Worm (Caenorhabditis elegans): Measurements from ENCODE around the gene pigb-1.
A peak's percentile ranks its signal among the peaks of the same experiment; 100 is the strongest.

pigb-1 gene

DNA sequence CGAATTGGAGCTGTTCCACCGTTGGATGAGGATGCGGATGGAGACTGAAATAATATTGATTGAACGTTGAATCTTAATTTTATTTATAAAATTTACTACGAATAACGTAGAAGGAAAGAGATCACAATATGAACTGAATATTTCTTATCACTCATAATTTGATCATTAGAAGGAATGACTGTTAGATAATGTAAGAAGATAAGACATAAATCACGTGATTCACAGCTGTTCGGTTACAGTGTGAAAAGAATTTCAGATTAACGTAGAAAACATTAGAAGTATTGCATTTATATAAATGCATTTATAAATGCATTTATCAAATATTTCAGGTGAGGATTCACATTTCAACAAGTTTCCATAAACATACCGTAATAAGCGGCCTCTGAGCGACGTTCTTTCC, 50.0 kb downstream of the pigb-1 start:
- TF ChIP-seq nhr-28 (tag; optimal IDR thresholded peaks at IDR 0.05) (peak; percentile 57), daf-19 (GFP tag; conservative IDR thresholded peaks at IDR 0.05) (no peak), pqm-1 (tag; optimal IDR thresholded peaks at IDR 0.05) (peak; percentile 73), lin-15B (tag; optimal IDR thresholded peaks at IDR 0.05) (no peak), dve-1 (tag; optimal IDR thresholded peaks at IDR 0.05; ENCODE audit: insufficient read depth) (peak; percentile 84), ztf-7 (tag; optimal IDR thresholded peaks at IDR 0.05) (peak; percentile 27), ZK546.5 (tag; optimal IDR thresholded peaks at IDR 0.05) (no peak), daf-16 (GFP tag; optimal IDR thresholded peaks at IDR 0.05) (no peak), daf-16 (tag; optimal IDR thresholded peaks at IDR 0.05) (peak; percentile 9), madf-5 (GFP tag; IDR thresholded peaks at IDR 0.05) (no peak), nhr-77 (tag; optimal IDR thresholded peaks at IDR 0.05) (peak; percentile 27), jun-1 (tag; optimal IDR thresholded peaks at IDR 0.05) (no peak), lin-38 (GFP tag; IDR thresholded peaks at IDR 0.05) (no peak), nhr-237 (tag; optimal IDR thresholded peaks at IDR 0.05) (no peak), dpl-1 (GFP tag; optimal IDR thresholded peaks at IDR 0.05) (no peak), hlh-11 (tag; optimal IDR thresholded peaks at IDR 0.05) (peak; percentile 82), hlh-30 (tag; optimal IDR thresholded peaks at IDR 0.05; ENCODE audit: insufficient read depth) (peak; percentile 56), madf-9 (GFP tag; conservative IDR thresholded peaks at IDR 0.05) (no peak), nhr-6 (tag; optimal IDR thresholded peaks at IDR 0.05) (no peak), nhr-25 (tag; optimal IDR thresholded peaks at IDR 0.05; ENCODE audit: borderline replicate concordance, insufficient read depth) (no peak), dmd-6 (GFP tag; IDR thresholded peaks at IDR 0.05) (peak; percentile 79), lin-1 (GFP tag; IDR thresholded peaks at IDR 0.05) (0 out of 2 replicates have a peak, but pooled peaks have one; percentile 28), lin-39 (tag; optimal IDR thresholded peaks at IDR 0.05) (no peak), T20F7.1 (GFP tag; optimal IDR thresholded peaks at IDR 0.05) (peak; percentile 12)

DNA sequence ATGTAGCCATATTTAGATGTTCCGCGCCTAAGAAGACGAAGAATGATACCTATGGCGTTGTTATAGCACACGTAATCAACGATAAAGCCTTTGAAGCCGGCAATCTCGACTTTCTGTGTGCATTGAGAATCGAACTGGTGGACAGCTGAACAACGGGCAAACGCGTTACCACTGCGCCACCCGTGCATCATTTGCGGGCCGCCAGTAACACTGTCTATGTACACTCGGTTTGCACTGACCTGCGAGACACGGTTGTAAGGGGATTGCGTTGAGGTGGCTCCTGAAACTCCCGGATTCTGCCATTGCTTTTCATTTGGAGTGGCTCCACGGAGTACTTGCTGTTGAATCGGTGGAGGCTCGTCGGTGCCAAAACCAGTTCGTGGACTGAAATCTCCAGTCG, 50.5 kb downstream of the pigb-1 start:
- TF ChIP-seq tra-1 (GFP tag; IDR thresholded peaks at IDR 0.05) (peak; percentile 68; the same call in 1 of the 2 replicates), F44E2.7 (GFP tag; IDR thresholded peaks at IDR 0.05) (peak; percentile 66; the same call in 1 of the 2 replicates), lim-7 (GFP tag; IDR thresholded peaks at IDR 0.05) (peak; percentile 74), D1046.2 (GFP tag; IDR thresholded peaks at IDR 0.05) (peak; percentile 71; the same call in 1 of the 2 replicates), pqm-1 (tag; optimal IDR thresholded peaks at IDR 0.05) (no peak), Y105C5A.15 (GFP tag; IDR thresholded peaks at IDR 0.05) (0 out of 2 replicates have a peak, but pooled peaks have one; percentile 10), unc-62 (GFP tag; optimal IDR thresholded peaks at IDR 0.05 in 1 of 2) (no peak), unc-62 (tag; optimal IDR thresholded peaks at IDR 0.05) (no peak), pha-4 (GFP tag; IDR thresholded peaks at IDR 0.05) (peak; percentile 81), pha-4 (tag; optimal IDR thresholded peaks at IDR 0.05) (no peak), daf-8 (GFP tag; IDR thresholded peaks at IDR 0.05) (0 out of 2 replicates have a peak, but pooled peaks have one; percentile 74), fkh-10 (GFP tag; optimal IDR thresholded peaks at IDR 0.05) (no peak), skn-1 (tag; optimal IDR thresholded peaks at IDR 0.05) (no peak), dmd-8 (GFP tag; IDR thresholded peaks at IDR 0.05) (peak; percentile 84), lir-3 (tag; optimal IDR thresholded peaks at IDR 0.05) (no peak), nhr-41 (GFP tag; IDR thresholded peaks at IDR 0.05) (0 out of 2 replicates have a peak, but pooled peaks have one; percentile 30), nhr-42 (GFP tag; IDR thresholded peaks at IDR 0.05) (peak; percentile 75), egl-27 (tag; optimal IDR thresholded peaks at IDR 0.05) (no peak), mes-2 (tag; optimal IDR thresholded peaks at IDR 0.05; ENCODE audit: poor library complexity, severe bottlenecking) (peak; percentile 79), lin-13 (GFP tag; optimal IDR thresholded peaks at IDR 0.05) (peak; percentile 55), cey-2 (tag; optimal IDR thresholded peaks at IDR 0.05; ENCODE audit: borderline replicate concordance, insufficient read depth) (no peak), F37D6.2 (tag; optimal IDR thresholded peaks at IDR 0.05) (no peak), hlh-30 (tag; optimal IDR thresholded peaks at IDR 0.05; ENCODE audit: insufficient read depth) (peak; percentile 37), hmg-1.1 (GFP tag; IDR thresholded peaks at IDR 0.05) (peak; percentile 65), lin-15B (tag; optimal IDR thresholded peaks at IDR 0.05) (no peak), nhr-11 (tag; optimal IDR thresholded peaks at IDR 0.05) (peak; percentile 6), ceh-44 (GFP tag; IDR thresholded peaks at IDR 0.05) (no peak), ztf-11 (tag; optimal IDR thresholded peaks at IDR 0.05) (no peak), ceh-82 (tag; optimal IDR thresholded peaks at IDR 0.05) (no peak), zag-1 (tag; optimal IDR thresholded peaks at IDR 0.05) (no peak), vab-7 (GFP tag; IDR thresholded peaks at IDR 0.05) (peak; percentile 69)
